Worm (Caenorhabditis elegans) whole organism, L2 larva: ENCODE measurements around the gene hmg-12.

Source experiments
- lsy-2 ChIP-seq, 2 experiments: fragments of 150-350 bp in 1 of 2; sonication (generic microtip) in 1 of 2; optimal IDR thresholded peaks; 2 replicates each; lab custom pipeline; 2014 to 2017; ENCODE audit warnings: missing biosample characterization in 2 of 2, missing genetic modification characterization in 2 of 2
- nhr-25 ChIP-seq: fragments of 150-350 bp; sonication (generic microtip); optimal IDR thresholded peaks from 3 replicates; lab custom pipeline; 2014; ENCODE audit warnings: missing biosample characterization, missing genetic modification characterization

DNA sequence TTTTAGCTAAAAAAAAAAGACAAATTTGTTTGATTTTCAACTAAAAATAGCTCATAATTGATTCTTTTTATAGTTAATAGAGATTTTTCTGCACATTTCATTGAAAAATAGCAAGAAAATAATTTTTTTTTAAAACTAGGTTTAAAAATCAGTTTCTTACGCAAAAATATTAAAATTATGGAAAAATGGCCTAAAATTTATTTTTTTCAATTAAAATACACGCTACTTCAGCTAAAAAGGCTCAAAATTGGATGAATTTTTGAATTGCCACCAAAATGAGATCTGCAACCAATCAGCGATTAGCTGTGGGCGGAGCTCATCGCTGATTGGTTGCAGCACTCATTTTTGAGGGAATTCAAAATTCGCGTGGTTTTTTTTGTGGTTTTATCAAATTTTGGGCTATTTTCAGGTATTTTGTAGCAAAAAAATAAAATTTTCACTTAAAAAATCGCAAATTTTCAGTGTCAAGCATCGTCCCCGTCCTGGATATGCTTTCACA lies 46.9 kb downstream of the hmg-12 start:
- no peak for TF ChIP-seq nhr-25 (tag; lab: Kevin White, UChicago)
- no peak for TF ChIP-seq lsy-2 (tag; optimal IDR thresholded peaks at IDR 0.05; lab: Kevin White, UChicago)
